Fruit fly (Drosophila melanogaster) whole organism, wandering third instar larva: ENCODE data around the gene RecQ4.

Source experiments
- CG32264 ChIP-seq: fragments of 200-800 bp; sonication (Bioruptor generic); optimal IDR thresholded peaks from 2 replicates; lab custom pipeline; 2016; ENCODE audit warnings: missing biosample characterization, missing genetic modification characterization
- CG9705 ChIP-seq: fragments of 200-800 bp; sonication (Bioruptor generic); optimal IDR thresholded peaks from 2 replicates; lab custom pipeline; 2018; ENCODE audit warnings: missing biosample characterization, mild to moderate bottlenecking, missing genetic modification characterization
- CrebA ChIP-seq: fragments of 200-800 bp; sonication (Bioruptor generic); optimal IDR thresholded peaks from 2 replicates; lab custom pipeline; 2016; ENCODE audit warnings: missing biosample characterization, mild to moderate bottlenecking, missing genetic modification characterization, borderline replicate concordance
- Dif ChIP-seq: fragments of 200-275, 200-300 bp; sonication (Bioruptor generic); optimal IDR thresholded peaks from 2 replicates; lab custom pipeline; 2018; ENCODE audit warnings: missing biosample characterization, missing genetic modification characterization; ENCODE audit not compliant: partially characterized antibody
- GATAd ChIP-seq: sonication (Bioruptor generic); optimal IDR thresholded peaks from 2 replicates; lab custom pipeline; 2016; ENCODE audit warnings: missing biosample characterization, missing genetic modification characterization
- HLH106 ChIP-seq: fragments of 200-800 bp; optimal IDR thresholded peaks from 3 replicates; lab custom pipeline; 2019; ENCODE audit warnings: missing biosample characterization, mild to moderate bottlenecking, missing genetic modification characterization, moderate library complexity
- Hr78 ChIP-seq: fragments of >200 bp; optimal IDR thresholded peaks from 2 replicates; lab custom pipeline; 2017; ENCODE audit warnings: missing biosample characterization, missing genetic modification characterization
- Hr83 ChIP-seq: fragments of 200-300 bp; sonication (Bioruptor generic); optimal IDR thresholded peaks from 2 replicates; lab custom pipeline; 2016; ENCODE audit warnings: missing biosample characterization, mild to moderate bottlenecking, missing genetic modification characterization, moderate library complexity; ENCODE audit not compliant: poor library complexity, severe bottlenecking
- Jra ChIP-seq: sonication (Bioruptor generic); optimal IDR thresholded peaks from 2 replicates; lab custom pipeline; 2016; ENCODE audit warnings: missing biosample characterization, missing genetic modification characterization
- Mio ChIP-seq: sonication (Bioruptor generic); optimal IDR thresholded peaks from 2 replicates; lab custom pipeline; 2016; ENCODE audit warnings: missing biosample characterization, missing genetic modification characterization
- Myc ChIP-seq: fragments of >200 bp; optimal IDR thresholded peaks from 2 replicates; lab custom pipeline; 2017
- N ChIP-seq: fragments of >200 bp; optimal IDR thresholded peaks from 2 replicates; lab custom pipeline; 2018; ENCODE audit warnings: missing biosample characterization, missing external identifiers, missing genetic modification characterization
- OdsH ChIP-seq: fragments of 200-800 bp; sonication (Bioruptor generic); optimal IDR thresholded peaks from 2 replicates; lab custom pipeline; 2016; ENCODE audit warnings: missing biosample characterization, mild to moderate bottlenecking, missing genetic modification characterization
- Rel ChIP-seq, 2 experiments: fragments of 200-800 bp; sonication (Bioruptor generic) in 1 of 2; optimal IDR thresholded peaks; 2 replicates in 1 of 2; 3 replicates in 1 of 2; lab custom pipeline; 2016 to 2019; ENCODE audit warnings: mild to moderate bottlenecking in 2 of 2, missing biosample characterization in 2 of 2, missing genetic modification characterization in 2 of 2, moderate library complexity in 1 of 2
- Sp1 ChIP-seq: fragments of 200-800 bp; sonication (Bioruptor generic); optimal IDR thresholded peaks from 3 replicates; lab custom pipeline; 2019; ENCODE audit warnings: missing biosample characterization, mild to moderate bottlenecking, missing genetic modification characterization, moderate library complexity
- Vsx2 ChIP-seq: fragments of 200-300, 225-300 bp; sonication (Bioruptor generic); optimal IDR thresholded peaks from 2 replicates; lab custom pipeline; 2018; ENCODE audit warnings: missing biosample characterization, missing genetic modification characterization; ENCODE audit not compliant: partially characterized antibody
- brk ChIP-seq: fragments of 200-800 bp; sonication (Bioruptor generic); optimal IDR thresholded peaks from 2 replicates; lab custom pipeline; 2016; ENCODE audit warnings: missing biosample characterization, mild to moderate bottlenecking, missing genetic modification characterization
- dmrt93B ChIP-seq: fragments of 200-800 bp; sonication (Bioruptor generic); optimal IDR thresholded peaks from 2 replicates; lab custom pipeline; 2018; ENCODE audit warnings: missing biosample characterization, mild to moderate bottlenecking, missing genetic modification characterization
- dsf ChIP-seq: sonication (Bioruptor generic); optimal IDR thresholded peaks from 2 replicates; lab custom pipeline; 2016; ENCODE audit warnings: missing biosample characterization, missing genetic modification characterization, borderline replicate concordance
- ey ChIP-seq: fragments of 200-800 bp; sonication (Bioruptor generic); optimal IDR thresholded peaks from 2 replicates; lab custom pipeline; 2016; ENCODE audit warnings: missing biosample characterization, missing genetic modification characterization
- foxo ChIP-seq, 2 experiments: fragments of 200-800 bp; sonication (Bioruptor generic); optimal IDR thresholded peaks; 2 replicates in 1 of 2; 3 replicates in 1 of 2; lab custom pipeline; 2016 to 2017; ENCODE audit warnings: missing biosample characterization in 2 of 2, missing genetic modification characterization in 2 of 2
- h ChIP-seq: fragments of 200-800 bp; sonication (Bioruptor generic); optimal IDR thresholded peaks from 3 replicates; lab custom pipeline; 2016; ENCODE audit warnings: missing biosample characterization, mild to moderate bottlenecking, missing genetic modification characterization
- jim ChIP-seq: fragments of 175-275, 200-325 bp; sonication (Bioruptor generic); optimal IDR thresholded peaks from 2 replicates; lab custom pipeline; 2016; ENCODE audit warnings: missing biosample characterization, mild to moderate bottlenecking, missing genetic modification characterization
- lola ChIP-seq: fragments of >200 bp; optimal IDR thresholded peaks from 2 replicates; lab custom pipeline; 2017; ENCODE audit warnings: missing biosample characterization, missing genetic modification characterization
- pan ChIP-seq: fragments of >200 bp; optimal IDR thresholded peaks from 2 replicates; lab custom pipeline; 2017
- psq ChIP-seq: fragments of 200-800 bp; sonication (Bioruptor generic); optimal IDR thresholded peaks from 3 replicates; lab custom pipeline; 2017; ENCODE audit warnings: missing biosample characterization, mild to moderate bottlenecking, missing genetic modification characterization, moderate library complexity
- rgr ChIP-seq: fragments of 200-800 bp; sonication (Bioruptor generic); optimal IDR thresholded peaks from 3 replicates; lab custom pipeline; 2016; ENCODE audit warnings: missing biosample characterization, mild to moderate bottlenecking, missing genetic modification characterization
- sv ChIP-seq: fragments of 200-800 bp; sonication (Bioruptor generic); optimal IDR thresholded peaks from 3 replicates; lab custom pipeline; 2016; ENCODE audit warnings: missing biosample characterization, missing genetic modification characterization
- tai ChIP-seq: sonication (Bioruptor generic); optimal IDR thresholded peaks from 2 replicates; lab custom pipeline; 2016; ENCODE audit warnings: missing biosample characterization, missing genetic modification characterization
- woc ChIP-seq: sonication (Bioruptor generic); optimal IDR thresholded peaks from 2 replicates; lab custom pipeline; 2016; ENCODE audit warnings: missing biosample characterization, mild to moderate bottlenecking, missing genetic modification characterization

The RecQ4 gene

DNA sequence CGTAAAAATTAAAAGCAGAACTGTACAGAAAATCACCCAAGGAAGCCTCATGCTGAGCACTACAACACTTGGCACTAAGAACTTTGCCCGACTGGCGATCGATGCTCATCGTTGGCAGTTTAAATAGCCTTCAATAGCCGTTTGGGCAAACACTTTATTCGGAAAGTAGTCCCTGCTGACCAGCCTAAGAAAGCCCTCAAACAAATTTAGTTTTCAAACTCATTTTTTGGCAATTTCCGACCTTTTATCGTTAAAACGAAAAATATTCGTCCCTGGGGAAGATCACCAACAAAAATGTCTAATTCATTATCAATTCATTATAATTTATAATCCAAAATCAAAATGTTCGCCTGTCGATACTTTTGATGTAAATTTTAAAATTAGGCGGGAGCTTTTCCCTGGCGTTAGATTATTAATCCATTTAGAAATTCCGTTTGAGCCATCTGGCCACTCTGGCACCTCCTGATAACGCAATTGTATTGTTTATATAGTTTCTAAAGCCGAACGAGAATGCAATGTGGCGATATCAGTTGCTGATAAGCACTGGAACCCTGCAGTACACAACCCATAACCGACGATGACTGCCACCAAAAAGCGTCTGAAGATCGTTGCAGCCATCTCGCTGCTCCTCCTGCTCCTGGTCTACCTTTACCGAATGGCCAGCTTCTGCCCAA lies 4.8 kb upstream of the RecQ4 start, which contains the start of the genes mthl7 and Uxs:
TSS of gene mthl7 (minus strand) at position 51 of the 674 bp plus-strand sequence.
TSS of gene Uxs (plus strand) at position 460 of the 674 bp plus-strand sequence.
- TF ChIP-seq psq = no peak
- TF ChIP-seq OdsH (GFP tag; lab: Kevin White, UChicago) = no peak
- TF ChIP-seq Hr78 = no peak
- no peak for TF ChIP-seq pan (lab: Kevin White, UChicago)
- no peak for TF ChIP-seq lola (GFP tag; lab: Kevin White, UChicago)
- no peak for TF ChIP-seq Jra (GFP tag; lab: Kevin White, UChicago)
- TF ChIP-seq Dif (GFP tag; lab: Kevin White, UChicago) = no peak
- no peak for TF ChIP-seq Rel (GFP tag; optimal IDR thresholded peaks at IDR 0.05; lab: Kevin White, UChicago)
- no peak for TF ChIP-seq Rel (tag; optimal IDR thresholded peaks at IDR 0.05; lab: Kevin White, UChicago)
- no peak for TF ChIP-seq CG9705 (GFP tag; lab: Kevin White, UChicago)
- TF ChIP-seq tai (GFP tag; lab: Kevin White, UChicago) = no peak
- no peak for TF ChIP-seq Mio
- TF ChIP-seq dmrt93B (GFP tag; lab: Kevin White, UChicago) = no peak
- no peak for TF ChIP-seq CrebA (GFP tag; lab: Kevin White, UChicago)
- no peak for TF ChIP-seq Hr83 (GFP tag; lab: Kevin White, UChicago)
- TF ChIP-seq h (GFP tag; lab: Kevin White, UChicago) = no peak
- TF ChIP-seq, all 38 proteins: peak for 0

DNA sequence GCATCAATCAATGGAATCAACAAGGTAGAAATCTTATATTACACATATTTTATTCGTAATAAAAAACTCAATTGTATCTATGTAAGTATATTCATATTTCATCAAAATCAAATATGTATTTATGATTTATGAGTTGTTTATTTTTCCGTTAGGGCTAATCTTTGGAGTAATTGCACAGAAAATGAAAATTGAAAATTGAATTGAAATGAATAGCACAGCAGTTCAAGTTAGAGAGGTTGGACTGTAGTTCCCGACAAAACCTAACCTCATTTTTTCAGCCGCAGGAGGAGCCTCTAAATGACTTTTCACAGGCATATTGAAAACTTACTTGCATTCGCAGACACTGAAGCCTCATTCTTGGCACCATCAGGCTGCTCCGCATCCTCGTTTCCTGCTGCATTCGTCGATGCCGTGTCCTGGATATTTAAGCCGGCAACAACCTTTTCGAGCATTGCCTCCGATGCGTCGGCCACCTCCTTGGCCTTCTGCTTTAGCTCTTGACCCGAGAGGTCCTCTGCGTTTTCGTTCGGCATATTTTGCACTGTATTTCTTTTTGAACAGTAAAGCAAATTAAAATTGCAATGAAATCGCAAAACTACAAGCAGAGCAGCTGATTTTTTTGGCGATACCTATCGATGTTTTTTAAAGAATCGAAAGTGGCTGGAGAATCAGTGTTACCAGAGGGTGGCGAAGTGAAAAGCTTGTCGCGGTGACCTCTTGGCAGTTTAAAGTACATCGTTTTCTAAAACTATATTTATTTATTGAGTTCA lies 2.2 kb upstream of the RecQ4 start, which contains the start of gene Nmt:
TSS of gene Nmt (minus strand) at position 635 of the 770 bp plus-strand sequence.
- no peak for TF ChIP-seq Myc
- TF ChIP-seq woc = peak; percentile 52
- TF ChIP-seq Vsx2 (GFP tag; lab: Kevin White, UChicago) = no peak
- peak in 1 of 2 experiments; percentile 58 for TF ChIP-seq foxo (GFP tag; optimal IDR thresholded peaks at IDR 0.05; lab: Kevin White, UChicago)
- no peak for TF ChIP-seq HLH106 (tag; lab: Kevin White, UChicago)
- TF ChIP-seq CrebA (GFP tag; lab: Kevin White, UChicago) = no peak
- TF ChIP-seq jim (GFP tag; lab: Kevin White, UChicago) = no peak
- TF ChIP-seq Mio = no peak
- TF ChIP-seq psq = peak; percentile 30
- no peak for TF ChIP-seq CG32264 (GFP tag; lab: Kevin White, UChicago)
- peak; percentile 44 for TF ChIP-seq Hr83 (GFP tag; lab: Kevin White, UChicago)
- no peak for TF ChIP-seq brk (GFP tag; lab: Kevin White, UChicago)
- TF ChIP-seq GATAd (GFP tag; lab: Kevin White, UChicago) = no peak
- peak; percentile 24 for TF ChIP-seq ey (GFP tag; lab: Kevin White, UChicago)
- TF ChIP-seq Hr78 = no peak
- no peak for TF ChIP-seq tai (GFP tag; lab: Kevin White, UChicago)
- no peak for TF ChIP-seq CG9705 (GFP tag; lab: Kevin White, UChicago)
- TF ChIP-seq N = no peak
- TF ChIP-seq sv (GFP tag; lab: Kevin White, UChicago) = no peak
- TF ChIP-seq dsf = no peak
- TF ChIP-seq Sp1 (GFP tag; lab: Kevin White, UChicago) = no peak
- no peak for TF ChIP-seq lola (GFP tag; lab: Kevin White, UChicago)
- TF ChIP-seq Rel (GFP tag; optimal IDR thresholded peaks at IDR 0.05; lab: Kevin White, UChicago) = no peak
- TF ChIP-seq Rel (tag; optimal IDR thresholded peaks at IDR 0.05; lab: Kevin White, UChicago) = no peak
- TF ChIP-seq h (GFP tag; lab: Kevin White, UChicago) = peak; percentile 1
- TF ChIP-seq OdsH (GFP tag; lab: Kevin White, UChicago) = peak; percentile 49
- peak; percentile 44 for TF ChIP-seq rgr (GFP tag; lab: Kevin White, UChicago)

DNA sequence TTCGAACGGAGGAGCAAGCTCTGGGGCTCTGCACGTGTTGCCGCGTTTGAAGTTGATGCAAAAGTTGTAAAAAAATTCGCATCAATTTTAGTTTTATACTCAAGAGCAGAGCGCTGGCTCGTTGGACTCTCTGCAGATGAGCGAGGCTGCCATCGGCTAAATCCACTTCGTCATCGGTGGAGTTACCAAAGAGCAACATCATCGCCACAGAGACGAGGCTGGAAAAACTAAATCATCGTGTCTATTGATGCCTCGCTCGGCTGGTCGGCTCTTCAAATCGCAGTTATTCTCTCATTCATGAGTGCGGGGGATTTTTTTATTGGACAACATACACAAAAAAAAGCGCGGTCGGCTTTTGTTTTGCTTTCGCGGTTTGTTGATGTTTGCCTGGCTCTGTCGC lies 10.3 kb downstream of the RecQ4 start, which contains the start of gene CG13675:
TSS of gene CG13675 (minus strand) at position 83 of the 400 bp plus-strand sequence.
- TF ChIP-seq Rel (GFP tag; optimal IDR thresholded peaks at IDR 0.05; lab: Kevin White, UChicago) = no peak
- peak; percentile 3 for TF ChIP-seq Rel (tag; optimal IDR thresholded peaks at IDR 0.05; lab: Kevin White, UChicago)
- no peak for TF ChIP-seq OdsH (GFP tag; lab: Kevin White, UChicago)
- TF ChIP-seq h (GFP tag; lab: Kevin White, UChicago) = no peak
- no peak for TF ChIP-seq tai (GFP tag; lab: Kevin White, UChicago)
- TF ChIP-seq pan (lab: Kevin White, UChicago) = no peak
